Fruit fly (Drosophila melanogaster) whole organism, embryonic: ENCODE measurements around the gene CG33654.

ENCODE experiments used
- C15 ChIP-seq: fragments of 200-800 bp; sonication (Bioruptor generic); IDR thresholded peaks from 3 replicates; pipeline ENCODE4 v1.3.6; 2022; ENCODE audit warnings: missing biosample characterization, missing genetic modification characterization
- CG10321 ChIP-seq: fragments of 200-800 bp; sonication (Bioruptor generic); IDR thresholded peaks from 2 replicates; pipeline ENCODE4 v1.3.6; 2022; ENCODE audit warnings: missing biosample characterization, missing genetic modification characterization
- CG11456 ChIP-seq: fragments of 200-800 bp; sonication (Bioruptor generic); IDR thresholded peaks from 3 replicates; pipeline ENCODE4 v1.3.6; 2022; ENCODE audit warnings: missing biosample characterization, missing genetic modification characterization
- CG11504 ChIP-seq: fragments of 200-800 bp; sonication (Bioruptor generic); optimal IDR thresholded peaks from 3 replicates; lab custom pipeline; 2019; ENCODE audit warnings: missing biosample characterization, mild to moderate bottlenecking, missing genetic modification characterization, moderate library complexity
- CG12299 ChIP-seq: fragments of 200-800 bp; sonication (Bioruptor generic); optimal IDR thresholded peaks from 2 replicates; lab custom pipeline; 2018; ENCODE audit warnings: missing biosample characterization, mild to moderate bottlenecking, missing genetic modification characterization
- CG13424 ChIP-seq: fragments of 200-800 bp; sonication (Bioruptor generic); optimal IDR thresholded peaks from 2 replicates; lab custom pipeline; 2019; ENCODE audit warnings: missing biosample characterization, mild to moderate bottlenecking, missing genetic modification characterization, moderate library complexity
- CG15073 ChIP-seq: fragments of 200-800 bp; sonication (Bioruptor generic); optimal IDR thresholded peaks from 2 replicates; lab custom pipeline; 2016; ENCODE audit warnings: missing biosample characterization, missing genetic modification characterization
- CG1602 ChIP-seq: fragments of 200-800 bp; sonication (Bioruptor generic); optimal IDR thresholded peaks from 3 replicates; lab custom pipeline; 2016; ENCODE audit warnings: missing biosample characterization, missing genetic modification characterization
- CG17328 ChIP-seq: fragments of 200-800 bp; sonication (Bioruptor generic); IDR thresholded peaks from 2 replicates; pipeline ENCODE4 v1.3.6; 2022; ENCODE audit warnings: missing biosample characterization, missing genetic modification characterization
- CG17568 ChIP-seq: fragments of 200-800 bp; sonication (Bioruptor generic); optimal IDR thresholded peaks from 2 replicates; lab custom pipeline; 2018; ENCODE audit warnings: missing biosample characterization, mild to moderate bottlenecking, missing genetic modification characterization, moderate library complexity
- CG18011 ChIP-seq: fragments of 200-800 bp; sonication (Bioruptor generic); optimal IDR thresholded peaks from 2 replicates; lab custom pipeline; 2017; ENCODE audit warnings: missing biosample characterization, missing genetic modification characterization, mild to moderate bottlenecking, moderate library complexity, missing genotype
- CG18599 ChIP-seq: fragments of 200-800 bp; sonication (Bioruptor generic); optimal IDR thresholded peaks from 3 replicates; lab custom pipeline; 2017; ENCODE audit warnings: missing biosample characterization, missing genetic modification characterization, mild to moderate bottlenecking, moderate library complexity, missing genetic modification reagents
- CG2116 ChIP-seq: fragments of 200-800 bp; sonication (Bioruptor generic); optimal IDR thresholded peaks from 3 replicates; lab custom pipeline; 2018; ENCODE audit warnings: missing biosample characterization, mild to moderate bottlenecking, missing genetic modification characterization
- CG2120 ChIP-seq: fragments of 200-800 bp; sonication (Bioruptor generic); optimal IDR thresholded peaks from 3 replicates; lab custom pipeline; 2016; ENCODE audit warnings: missing biosample characterization, missing genetic modification characterization
- CG2202 ChIP-seq: fragments of 200-800 bp; sonication (Bioruptor generic); optimal IDR thresholded peaks from 2 replicates; lab custom pipeline; 2018; ENCODE audit warnings: missing biosample characterization, mild to moderate bottlenecking, missing genetic modification characterization
- CG30020 ChIP-seq: fragments of 200-800 bp; optimal IDR thresholded peaks from 2 replicates; lab custom pipeline; 2019; ENCODE audit warnings: missing biosample characterization, mild to moderate bottlenecking, missing genetic modification characterization, moderate library complexity
- CG32532 ChIP-seq: fragments of 200-800 bp; sonication (Bioruptor generic); IDR thresholded peaks from 2 replicates; pipeline ENCODE4 v1.3.6; 2022; ENCODE audit warnings: missing biosample characterization, missing genetic modification characterization
- CG4328 ChIP-seq: fragments of 200-800 bp; sonication (Bioruptor generic); optimal IDR thresholded peaks from 3 replicates; lab custom pipeline; 2017; ENCODE audit warnings: missing biosample characterization, missing genetic modification reagents, missing genetic modification characterization
- CG4424 ChIP-seq: fragments of 200-800 bp; sonication (Bioruptor generic); optimal IDR thresholded peaks from 3 replicates; lab custom pipeline; 2016; ENCODE audit warnings: missing biosample characterization, missing genetic modification characterization
- CG5953 ChIP-seq: fragments of 200-800 bp; sonication (Bioruptor generic); IDR thresholded peaks from 2 replicates; pipeline ENCODE4 v1.3.6; 2022; ENCODE audit warnings: missing biosample characterization, missing genetic modification characterization
- CG7372 ChIP-seq: fragments of 200-800 bp; sonication (Bioruptor generic); IDR thresholded peaks from 2 replicates; pipeline ENCODE4 v1.3.6; 2022; ENCODE audit warnings: missing biosample characterization, missing genetic modification characterization
- CG8944 ChIP-seq: fragments of 200-800 bp; sonication (Bioruptor generic); optimal IDR thresholded peaks from 3 replicates; lab custom pipeline; 2016; ENCODE audit warnings: missing biosample characterization, missing genetic modification characterization
- D19B ChIP-seq: fragments of 200-800 bp; sonication (Bioruptor generic); optimal IDR thresholded peaks from 2 replicates; lab custom pipeline; 2017; ENCODE audit warnings: missing biosample characterization, mild to moderate bottlenecking, missing genetic modification characterization
- Dip2 ChIP-seq: fragments of 200-800 bp; sonication (Bioruptor generic); IDR thresholded peaks from 2 replicates; pipeline ENCODE4 v1.3.6; 2022; ENCODE audit warnings: missing biosample characterization, missing genetic modification characterization
- Fer3 ChIP-seq: fragments of 200-800 bp; sonication (Bioruptor generic); optimal IDR thresholded peaks from 2 replicates; lab custom pipeline; 2018; ENCODE audit warnings: missing biosample characterization, mild to moderate bottlenecking, missing genetic modification characterization, moderate library complexity
- HLH4C ChIP-seq: fragments of 200-800 bp; sonication (Bioruptor generic); IDR thresholded peaks from 3 replicates; pipeline ENCODE4 v1.3.6; 2022; ENCODE audit warnings: missing biosample characterization, missing genetic modification characterization; ENCODE audit not compliant: partially characterized antibody
- Hr3 ChIP-seq: fragments of 200-800 bp; sonication (Bioruptor generic); optimal IDR thresholded peaks from 3 replicates; lab custom pipeline; 2016; ENCODE audit warnings: missing biosample characterization, missing genetic modification characterization
- Lpt ChIP-seq: fragments of >200 bp; optimal IDR thresholded peaks from 2 replicates; lab custom pipeline; 2018; ENCODE audit warnings: missing biosample characterization, missing genetic modification characterization
- Max ChIP-seq: fragments of 200-800 bp; sonication (Bioruptor generic); optimal IDR thresholded peaks from 2 replicates; lab custom pipeline; 2016; ENCODE audit warnings: missing biosample characterization, mild to moderate bottlenecking, missing genetic modification characterization
- Meics ChIP-seq: fragments of 200-800 bp; sonication (Bioruptor generic); optimal IDR thresholded peaks from 2 replicates; lab custom pipeline; 2017; ENCODE audit warnings: missing biosample characterization, mild to moderate bottlenecking, missing genetic modification characterization
- NFAT ChIP-seq: fragments of 200-800 bp; sonication (Bioruptor generic); IDR thresholded peaks from 2 replicates; pipeline ENCODE4 v1.3.6; 2022; ENCODE audit warnings: missing biosample characterization, missing genetic modification characterization
- Rfx ChIP-seq: fragments of 200-800 bp; sonication (Bioruptor generic); IDR thresholded peaks from 2 replicates; pipeline ENCODE4 v1.3.6; 2022; ENCODE audit warnings: missing biosample characterization, missing genetic modification characterization
- aop ChIP-seq: fragments of 200-800 bp; sonication (Bioruptor generic); IDR thresholded peaks from 2 replicates; pipeline ENCODE4 v1.3.6; 2022; ENCODE audit warnings: missing biosample characterization, missing genetic modification characterization
- ci ChIP-seq: fragments of 200-800 bp; sonication (Bioruptor generic); IDR thresholded peaks from 3 replicates; pipeline ENCODE4 v1.3.6; 2022; ENCODE audit warnings: missing biosample characterization, missing genetic modification characterization
- dmrt11E ChIP-seq: fragments of 200-800 bp; sonication (Bioruptor generic); optimal IDR thresholded peaks from 3 replicates; lab custom pipeline; 2018; ENCODE audit warnings: missing biosample characterization, mild to moderate bottlenecking, missing genetic modification characterization, moderate library complexity
- dmrt99B ChIP-seq: fragments of 200-800 bp; sonication (Bioruptor generic); optimal IDR thresholded peaks from 2 replicates; lab custom pipeline; 2018; ENCODE audit warnings: missing biosample characterization, mild to moderate bottlenecking, missing genetic modification characterization, moderate library complexity
- dysf ChIP-seq: fragments of 200-800 bp; sonication (Bioruptor generic); IDR thresholded peaks from 3 replicates; pipeline ENCODE4 v1.3.6; 2022; ENCODE audit warnings: missing biosample characterization, missing genetic modification characterization
- exex ChIP-seq: fragments of 200-800 bp; sonication (Bioruptor generic); optimal IDR thresholded peaks from 4 replicates; lab custom pipeline; 2018; ENCODE audit warnings: missing biosample characterization, mild to moderate bottlenecking, missing genetic modification characterization, moderate library complexity
- fd3F ChIP-seq: fragments of 200-800 bp; sonication (Bioruptor generic); optimal IDR thresholded peaks from 2 replicates; lab custom pipeline; 2018; ENCODE audit warnings: missing biosample characterization, mild to moderate bottlenecking, missing genetic modification characterization, moderate library complexity
- fu2 ChIP-seq: fragments of 200-800 bp; sonication (Bioruptor generic); optimal IDR thresholded peaks from 2 replicates; lab custom pipeline; 2016; ENCODE audit warnings: missing biosample characterization, missing genetic modification characterization
- gro ChIP-seq: fragments of 200-800 bp; sonication (Bioruptor generic); optimal IDR thresholded peaks from 2 replicates; lab custom pipeline; 2016; ENCODE audit warnings: missing biosample characterization, missing genetic modification characterization
- run ChIP-seq: fragments of 200-800 bp; sonication (Bioruptor generic); optimal IDR thresholded peaks from 3 replicates; lab custom pipeline; 2018; ENCODE audit warnings: missing biosample characterization, mild to moderate bottlenecking, missing genetic modification characterization
- scrt ChIP-seq: fragments of 200-800 bp; sonication (Bioruptor generic); optimal IDR thresholded peaks from 2 replicates; lab custom pipeline; 2018; ENCODE audit warnings: missing biosample characterization, mild to moderate bottlenecking, missing genetic modification characterization, moderate library complexity
- sd ChIP-seq: fragments of 200-800 bp; sonication (Bioruptor generic); optimal IDR thresholded peaks from 3 replicates; lab custom pipeline; 2018; ENCODE audit warnings: missing biosample characterization, mild to moderate bottlenecking, missing genetic modification characterization, moderate library complexity
- sens ChIP-seq: fragments of 200-800 bp; sonication (Bioruptor generic); peaks from one replicate; lab custom pipeline; 2016; ENCODE audit warnings: missing biosample characterization, missing genetic modification characterization
- sens-2 ChIP-seq: fragments of 200-800 bp; sonication (Bioruptor generic); IDR thresholded peaks from 2 replicates; pipeline ENCODE4 v1.3.6; 2022; ENCODE audit warnings: missing biosample characterization, missing genetic modification characterization
- ssp ChIP-seq: fragments of 200-800 bp; sonication (Bioruptor generic); IDR thresholded peaks from 2 replicates; pipeline ENCODE4 v1.3.6; 2022; ENCODE audit warnings: missing biosample characterization, missing genetic modification characterization
- tll ChIP-seq, 2 experiments: fragments of 200-800 bp in 1 of 2; fragments of >200 bp in 1 of 2; sonication (Bioruptor generic) in 1 of 2; optimal IDR thresholded peaks; 2 replicates each; lab custom pipeline; 2017 to 2019; ENCODE audit warnings: missing biosample characterization in 2 of 2, missing genetic modification characterization in 2 of 2, mild to moderate bottlenecking in 1 of 2, moderate library complexity in 1 of 2
- tx ChIP-seq: fragments of 200-800 bp; sonication (Bioruptor generic); optimal IDR thresholded peaks from 2 replicates; lab custom pipeline; 2016; ENCODE audit warnings: missing biosample characterization, missing genetic modification characterization
- vfl ChIP-seq: fragments of 200-800 bp; sonication (Bioruptor generic); optimal IDR thresholded peaks from 2 replicates; lab custom pipeline; 2016; ENCODE audit warnings: missing biosample characterization, missing genetic modification characterization
- vnd ChIP-seq: fragments of 200-800 bp; sonication (Bioruptor generic); IDR thresholded peaks from 3 replicates; pipeline ENCODE4 v1.3.6; 2022; ENCODE audit warnings: missing biosample characterization, missing genetic modification characterization; ENCODE audit not compliant: partially characterized antibody

CG33654 gene

DNA sequence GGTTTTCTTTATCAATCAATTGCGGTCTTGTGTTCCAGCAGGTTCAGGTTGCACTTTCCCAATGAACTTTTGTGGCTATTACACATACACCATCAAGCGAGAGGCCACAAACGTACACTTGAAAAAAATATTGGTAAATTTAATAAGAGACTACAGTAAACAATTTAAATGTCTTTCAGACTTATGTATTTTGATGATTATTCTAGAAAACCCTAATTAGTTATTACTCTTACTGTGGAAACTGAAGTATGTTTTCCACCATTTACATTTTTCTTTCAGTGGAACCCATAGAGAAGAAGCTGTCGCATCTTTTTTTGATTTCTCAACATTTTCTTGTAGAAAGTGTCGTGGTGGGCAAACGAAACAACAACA lies 48.9 kb downstream of the CG33654 start (continued):
- TF ChIP-seq NFAT (GFP tag; lab: Robert Waterston, UW) = peak; percentile 78
- TF ChIP-seq Max (GFP tag; lab: Kevin White, UChicago) = peak; percentile 86
- TF ChIP-seq CG15073 (GFP tag; lab: Kevin White, UChicago) = peak; percentile 76
- no peak for TF ChIP-seq tll (GFP tag; optimal IDR thresholded peaks at IDR 0.05; lab: Kevin White, UChicago)
- TF ChIP-seq CG12299 = peak; percentile 92
- peak; percentile 73 for TF ChIP-seq CG30020 (tag; lab: Kevin White, UChicago)
- TF ChIP-seq CG1602 = peak; percentile 91
- TF ChIP-seq ssp (GFP tag; lab: Robert Waterston, UW) = peak; percentile 82
- peak; percentile 91 for TF ChIP-seq dysf (GFP tag; lab: Robert Waterston, UW)
- peak; percentile 81 for TF ChIP-seq scrt
- TF ChIP-seq CG17328 = peak; percentile 95
- peak; percentile 93 for TF ChIP-seq CG32532 (GFP tag; lab: Robert Waterston, UW)
- TF ChIP-seq CG8944 (GFP tag; lab: Kevin White, UChicago) = peak; percentile 90
- peak; percentile 98 for TF ChIP-seq dmrt99B (tag; lab: Kevin White, UChicago)
- peak; percentile 98 for TF ChIP-seq ci (GFP tag; lab: Robert Waterston, UW)
- no peak for TF ChIP-seq exex (tag; lab: Kevin White, UChicago)
- TF ChIP-seq CG7372 (GFP tag; lab: Robert Waterston, UW) = peak; percentile 87
- TF ChIP-seq fu2 (GFP tag; lab: Kevin White, UChicago) = peak; percentile 79
- TF ChIP-seq CG18011 (GFP tag; lab: Kevin White, UChicago) = peak; percentile 49
- no peak; the same call in 1 of the 2 replicates for TF ChIP-seq Dip2
- TF ChIP-seq CG11504 (tag; lab: Kevin White, UChicago) = peak; percentile 96
- TF ChIP-seq tx = peak; percentile 91
- peak; percentile 87 for TF ChIP-seq CG2202 (tag; lab: Kevin White, UChicago)
- peak; percentile 90 for TF ChIP-seq CG5953 (GFP tag; lab: Robert Waterston, UW)
- TF ChIP-seq CG10321 (GFP tag; lab: Robert Waterston, UW) = peak; percentile 59
- peak; percentile 92 for TF ChIP-seq Hr3
- peak; percentile 68 for TF ChIP-seq D19B (GFP tag; lab: Kevin White, UChicago)
- peak; percentile 95 for TF ChIP-seq CG13424 (tag; lab: Kevin White, UChicago)
- peak; percentile 87 for TF ChIP-seq CG18599 (GFP tag; lab: Kevin White, UChicago)
- peak; percentile 86 for TF ChIP-seq CG4328
- peak; percentile 88 for TF ChIP-seq gro (GFP tag; lab: Kevin White, UChicago)
- TF ChIP-seq CG4424 (GFP tag; lab: Kevin White, UChicago) = peak; percentile 95
- no peak for TF ChIP-seq vnd (GFP tag; lab: Robert Waterston, UW)
- peak; percentile 83; the same call in 2 of the 3 replicates for TF ChIP-seq C15 (GFP tag; lab: Robert Waterston, UW)
- TF ChIP-seq CG17568 = peak; percentile 86
- TF ChIP-seq fd3F = peak; percentile 83
- TF ChIP-seq CG2116 (GFP tag; lab: Kevin White, UChicago) = peak; percentile 60
- peak; percentile 82 for TF ChIP-seq dmrt11E (tag; lab: Kevin White, UChicago)
- TF ChIP-seq sens (GFP tag; lab: Kevin White, UChicago) = peak; percentile 99
- TF ChIP-seq Fer3 (tag; lab: Kevin White, UChicago) = peak; percentile 94
- TF ChIP-seq sd (tag; lab: Kevin White, UChicago) = peak; percentile 38
- peak; percentile 94 for TF ChIP-seq run (tag; lab: Kevin White, UChicago)
- peak; percentile 88; the same call in 2 of the 3 replicates for TF ChIP-seq CG11456 (GFP tag; lab: Robert Waterston, UW)
- peak; percentile 86 for TF ChIP-seq Meics (GFP tag; lab: Kevin White, UChicago)
- TF ChIP-seq vfl = peak; percentile 33
- peak; percentile 89 for TF ChIP-seq CG2120 (GFP tag; lab: Kevin White, UChicago)
- TF ChIP-seq aop (GFP tag; lab: Robert Waterston, UW) = peak; percentile 81
- no peak for TF ChIP-seq Lpt (GFP tag; lab: Kevin White, UChicago)
- TF ChIP-seq HLH4C (GFP tag; lab: Robert Waterston, UW) = no peak
- peak; percentile 87; the same call in 1 of the 2 replicates for TF ChIP-seq Rfx (GFP tag; lab: Robert Waterston, UW)
- peak; percentile 92 for TF ChIP-seq sens-2 (GFP tag; lab: Robert Waterston, UW)
